ENCODE assay signal across 1 fruit fly cellular context in genomic region chr3R:25880198-25880970, dm6.
A peak's percentile ranks its signal among the peaks of the same experiment; 100 is the strongest.
TF ChIP-seq lines count a peak whose summit lies in the region.

No protein-coding gene starts in this region.

TF ChIP-seq in whole organism, embryonic, 481 proteins besides CTCF, POLR2A, EP300 and RAD21 (continued from another document and continues in another):
- TF ChIP-seq CG3163 (GFP tag; optimal IDR thresholded peaks at IDR 0.05; lab: Kevin White, UChicago) (no peak), Tbp (GFP tag; optimal IDR thresholded peaks at IDR 0.05; lab: Kevin White, UChicago) (no peak), CG32767 (GFP tag; IDR thresholded peaks at IDR 0.05; lab: Robert Waterston, UW) (peak; percentile 67; the same call in 1 of the 2 replicates), mirr (GFP tag; optimal IDR thresholded peaks at IDR 0.05; lab: Kevin White, UChicago) (no peak), Aef1 (GFP tag; IDR thresholded peaks at IDR 0.05; lab: Robert Waterston, UW) (0 out of 3 replicates have a peak, but pooled peaks have one; percentile 29), slp2 (GFP tag; optimal IDR thresholded peaks at IDR 0.05; lab: Kevin White, UChicago) (no peak), phol (tag; optimal IDR thresholded peaks at IDR 0.05; lab: Kevin White, UChicago) (peak; percentile 68), tio (GFP tag; optimal IDR thresholded peaks at IDR 0.05; lab: Kevin White, UChicago) (no peak), NFAT (GFP tag; IDR thresholded peaks at IDR 0.05; lab: Robert Waterston, UW) (no peak), Fer1 (GFP tag; optimal IDR thresholded peaks at IDR 0.05; lab: Kevin White, UChicago) (peak; percentile 49), ham (GFP tag; IDR thresholded peaks at IDR 0.05; lab: Robert Waterston, UW) (no peak), dati (GFP tag; IDR thresholded peaks at IDR 0.05; lab: Robert Waterston, UW) (no peak), HLH54F (GFP tag; optimal IDR thresholded peaks at IDR 0.05; lab: Kevin White, UChicago) (no peak), CG12219 (GFP tag; optimal IDR thresholded peaks at IDR 0.05; lab: Kevin White, UChicago) (no peak), CG13123 (GFP tag; optimal IDR thresholded peaks at IDR 0.05; lab: Kevin White, UChicago) (no peak), Poxn (GFP tag; IDR thresholded peaks at IDR 0.05; lab: Robert Waterston, UW) (no peak), ase (GFP tag; IDR thresholded peaks at IDR 0.05; lab: Robert Waterston, UW) (no peak), row (GFP tag; IDR thresholded peaks at IDR 0.05; lab: Robert Waterston, UW) (peak; percentile 71), Spps (tag; optimal IDR thresholded peaks at IDR 0.05; lab: Kevin White, UChicago) (peak; percentile 39), CG9817 (tag; optimal IDR thresholded peaks at IDR 0.05; lab: Kevin White, UChicago) (peak; percentile 24), Antp (GFP tag; optimal IDR thresholded peaks at IDR 0.05; lab: Kevin White, UChicago) (no peak), unpg (GFP tag; optimal IDR thresholded peaks at IDR 0.05; lab: Kevin White, UChicago) (peak; percentile 55), unc-4 (GFP tag; IDR thresholded peaks at IDR 0.05; lab: Robert Waterston, UW; ENCODE audit: partially characterized antibody) (no peak), Dek (tag; optimal IDR thresholded peaks at IDR 0.05; lab: Kevin White, UChicago) (peak; percentile 23), fd64A (GFP tag; optimal IDR thresholded peaks at IDR 0.05; lab: Kevin White, UChicago) (no peak), eyg (GFP tag; optimal IDR thresholded peaks at IDR 0.05; lab: Kevin White, UChicago) (no peak), corto (GFP tag; optimal IDR thresholded peaks at IDR 0.05; lab: Kevin White, UChicago) (no peak), dpn (GFP tag; optimal IDR thresholded peaks at IDR 0.05; lab: Kevin White, UChicago) (no peak), CG10274 (GFP tag; optimal IDR thresholded peaks at IDR 0.05; lab: Kevin White, UChicago) (no peak), H2.0 (GFP tag; IDR thresholded peaks at IDR 0.05; lab: Robert Waterston, UW) (no peak), twi (tag; optimal IDR thresholded peaks at IDR 0.05; lab: Kevin White, UChicago) (peak; percentile 56), CG17802 (tag; optimal IDR thresholded peaks at IDR 0.05; lab: Kevin White, UChicago) (no peak), nerfin-2 (GFP tag; IDR thresholded peaks at IDR 0.05; lab: Robert Waterston, UW; ENCODE audit: partially characterized antibody) (no peak), gcm2 (GFP tag; optimal IDR thresholded peaks at IDR 0.05; lab: Kevin White, UChicago) (no peak), CG6854 (GFP tag; optimal IDR thresholded peaks at IDR 0.05; lab: Kevin White, UChicago) (peak; percentile 51), CG1233 (GFP tag; optimal IDR thresholded peaks at IDR 0.05; lab: Kevin White, UChicago) (peak; percentile 35), dysf (GFP tag; IDR thresholded peaks at IDR 0.05; lab: Robert Waterston, UW) (peak; percentile 49; the same call in 1 of the 3 replicates), CG18262 (tag; optimal IDR thresholded peaks at IDR 0.05; lab: Kevin White, UChicago) (peak; percentile 82), Ssrp (tag; optimal IDR thresholded peaks at IDR 0.05; lab: Kevin White, UChicago) (peak; percentile 55), ATbp (GFP tag; optimal IDR thresholded peaks at IDR 0.05; lab: Kevin White, UChicago) (peak; percentile 21), az2 (GFP tag; optimal IDR thresholded peaks at IDR 0.05; lab: Kevin White, UChicago) (peak; percentile 3), chm (GFP tag; IDR thresholded peaks at IDR 0.05; lab: Robert Waterston, UW) (peak; percentile 56; the same call in 1 of the 2 replicates), CkIIα-i1 (GFP tag; IDR thresholded peaks at IDR 0.05; lab: Robert Waterston, UW) (no peak), CG1647 (GFP tag; optimal IDR thresholded peaks at IDR 0.05; lab: Kevin White, UChicago) (no peak), esg (GFP tag; conservative IDR thresholded peaks at IDR 0.05; lab: Robert Waterston, UW) (0 out of 2 replicates have a peak, but pooled peaks have one; percentile 20), CG9727 (GFP tag; optimal IDR thresholded peaks at IDR 0.05; lab: Kevin White, UChicago) (peak; percentile 58), Drgx (GFP tag; IDR thresholded peaks at IDR 0.05; lab: Robert Waterston, UW) (no peak; the same call in none of the 2 replicates), hkb (optimal IDR thresholded peaks at IDR 0.05; lab: Kevin White, UChicago) (no peak), hkb (GFP tag; IDR thresholded peaks at IDR 0.05; lab: Robert Waterston, UW) (no peak), CG7271 (tag; optimal IDR thresholded peaks at IDR 0.05; lab: Kevin White, UChicago) (no peak), p53 (GFP tag; optimal IDR thresholded peaks at IDR 0.05; lab: Kevin White, UChicago) (no peak), chif (GFP tag; optimal IDR thresholded peaks at IDR 0.05; lab: Kevin White, UChicago) (peak in 1 of 2 experiments; percentile 5), dmrt11E (tag; optimal IDR thresholded peaks at IDR 0.05; lab: Kevin White, UChicago) (peak; percentile 77), HmgZ (tag; optimal IDR thresholded peaks at IDR 0.05; lab: Kevin White, UChicago) (no peak), ftz-f1 (GFP tag; optimal IDR thresholded peaks at IDR 0.05; lab: Kevin White, UChicago) (no peak), ara (GFP tag; IDR thresholded peaks at IDR 0.05; lab: Robert Waterston, UW) (no peak), luna (GFP tag; optimal IDR thresholded peaks at IDR 0.05; lab: Kevin White, UChicago) (no peak), Scr (GFP tag; IDR thresholded peaks at IDR 0.05; lab: Robert Waterston, UW; ENCODE audit: partially characterized antibody) (no peak), CG15479 (GFP tag; optimal IDR thresholded peaks at IDR 0.05; lab: Kevin White, UChicago) (no peak), CG14441 (GFP tag; IDR thresholded peaks at IDR 0.05; lab: Robert Waterston, UW) (no peak), tna (GFP tag; IDR thresholded peaks at IDR 0.05; lab: Robert Waterston, UW; ENCODE audit: partially characterized antibody) (no peak), Six4 (GFP tag; optimal IDR thresholded peaks at IDR 0.05; lab: Kevin White, UChicago) (no peak), Ptx1 (GFP tag; IDR thresholded peaks at IDR 0.05; lab: Robert Waterston, UW) (0 out of 2 replicates have a peak, but pooled peaks have one; percentile 29), Mad (GFP tag; optimal IDR thresholded peaks at IDR 0.05; lab: Kevin White, UChicago) (no peak), Jarid2 (GFP tag; optimal IDR thresholded peaks at IDR 0.05; lab: Kevin White, UChicago) (peak; percentile 15), CG8359 (GFP tag; optimal IDR thresholded peaks at IDR 0.05; lab: Kevin White, UChicago; ENCODE audit: borderline replicate concordance) (peak; percentile 1), ERR (GFP tag; optimal IDR thresholded peaks at IDR 0.05; lab: Kevin White, UChicago) (no peak), CG3726 (GFP tag; IDR thresholded peaks at IDR 0.05; lab: Robert Waterston, UW) (no peak), bab2 (GFP tag; optimal IDR thresholded peaks at IDR 0.05; lab: Kevin White, UChicago) (peak; percentile 15), CG15514 (GFP tag; optimal IDR thresholded peaks at IDR 0.05; lab: Kevin White, UChicago) (peak; percentile 10), Adf1 (GFP tag; IDR thresholded peaks at IDR 0.05; lab: Robert Waterston, UW) (no peak), CG18619 (GFP tag; optimal IDR thresholded peaks at IDR 0.05; lab: Kevin White, UChicago) (peak; percentile 36), Bgb (GFP tag; IDR thresholded peaks at IDR 0.05; lab: Robert Waterston, UW; ENCODE audit: partially characterized antibody) (no peak), D19A (tag; optimal IDR thresholded peaks at IDR 0.05; lab: Kevin White, UChicago) (peak; percentile 50), sd (tag; optimal IDR thresholded peaks at IDR 0.05; lab: Kevin White, UChicago) (no peak), org-1 (GFP tag; optimal IDR thresholded peaks at IDR 0.05; lab: Kevin White, UChicago) (peak; percentile 23), CG10321 (GFP tag; IDR thresholded peaks at IDR 0.05; lab: Robert Waterston, UW) (no peak), tap (tag; optimal IDR thresholded peaks at IDR 0.05; lab: Kevin White, UChicago) (peak; percentile 45), ttk (GFP tag; IDR thresholded peaks at IDR 0.05; lab: Robert Waterston, UW) (0 out of 2 replicates have a peak, but pooled peaks have one; percentile 5), Abd-B (GFP tag; optimal IDR thresholded peaks at IDR 0.05; lab: Kevin White, UChicago) (peak; percentile 33), CG2120 (GFP tag; optimal IDR thresholded peaks at IDR 0.05; lab: Kevin White, UChicago) (peak; percentile 51), CG8281 (tag; optimal IDR thresholded peaks at IDR 0.05; lab: Kevin White, UChicago) (no peak), CG2202 (tag; optimal IDR thresholded peaks at IDR 0.05; lab: Kevin White, UChicago) (no peak), CG10979 (tag; optimal IDR thresholded peaks at IDR 0.05; lab: Kevin White, UChicago) (peak; percentile 70), tx (GFP tag; optimal IDR thresholded peaks at IDR 0.05; lab: Kevin White, UChicago) (no peak), CG12942 (GFP tag; optimal IDR thresholded peaks at IDR 0.05; lab: Kevin White, UChicago) (no peak), CG17912 (GFP tag; optimal IDR thresholded peaks at IDR 0.05; lab: Kevin White, UChicago) (no peak), Fer2 (tag; optimal IDR thresholded peaks at IDR 0.05; lab: Kevin White, UChicago) (no peak), yki (optimal IDR thresholded peaks at IDR 0.05; lab: Kevin White, UChicago) (peak; percentile 13), CG10462 (GFP tag; optimal IDR thresholded peaks at IDR 0.05; lab: Kevin White, UChicago) (no peak), CG9437 (GFP tag; optimal IDR thresholded peaks at IDR 0.05; lab: Kevin White, UChicago) (peak; percentile 47), CG4328 (GFP tag; optimal IDR thresholded peaks at IDR 0.05; lab: Kevin White, UChicago) (no peak), cad (GFP tag; optimal IDR thresholded peaks at IDR 0.05; lab: Kevin White, UChicago) (no peak), vfl (GFP tag; optimal IDR thresholded peaks at IDR 0.05; lab: Kevin White, UChicago) (no peak), CG12155 (GFP tag; optimal IDR thresholded peaks at IDR 0.05; lab: Kevin White, UChicago) (peak; percentile 11), ab (GFP tag; optimal IDR thresholded peaks at IDR 0.05; lab: Kevin White, UChicago) (no peak), CG43689 (GFP tag; IDR thresholded peaks at IDR 0.05; lab: Robert Waterston, UW) (no peak), da (GFP tag; optimal IDR thresholded peaks at IDR 0.05; lab: Kevin White, UChicago) (no peak), bigmax (GFP tag; optimal IDR thresholded peaks at IDR 0.05; lab: Kevin White, UChicago) (no peak), zen2 (GFP tag; IDR thresholded peaks at IDR 0.05; lab: Robert Waterston, UW; ENCODE audit: partially characterized antibody) (no peak), cg (GFP tag; optimal IDR thresholded peaks at IDR 0.05; lab: Kevin White, UChicago) (peak; percentile 83), CG3838 (GFP tag; optimal IDR thresholded peaks at IDR 0.05; lab: Kevin White, UChicago) (no peak), CG1603 (tag; optimal IDR thresholded peaks at IDR 0.05; lab: Kevin White, UChicago) (peak; percentile 15), lov (optimal IDR thresholded peaks at IDR 0.05; lab: Kevin White, UChicago) (no peak), lov (GFP tag; IDR thresholded peaks at IDR 0.05; lab: Robert Waterston, UW) (no peak), Fer3 (tag; optimal IDR thresholded peaks at IDR 0.05; lab: Kevin White, UChicago) (peak; percentile 32), Taf1 (GFP tag; IDR thresholded peaks at IDR 0.05; lab: Robert Waterston, UW) (no peak), sisA (GFP tag; IDR thresholded peaks at IDR 0.05; lab: Robert Waterston, UW) (peak; percentile 30; the same call in 1 of the 2 replicates), dm (GFP tag; optimal IDR thresholded peaks at IDR 0.05; lab: Kevin White, UChicago) (peak; percentile 33), CG30020 (tag; optimal IDR thresholded peaks at IDR 0.05; lab: Kevin White, UChicago) (no peak), NK7.1 (GFP tag; optimal IDR thresholded peaks at IDR 0.05; lab: Kevin White, UChicago) (no peak), lab (GFP tag; optimal IDR thresholded peaks at IDR 0.05; lab: Kevin White, UChicago) (peak; percentile 72), CG11723 (GFP tag; optimal IDR thresholded peaks at IDR 0.05; lab: Kevin White, UChicago) (no peak), CG2875 (GFP tag; optimal IDR thresholded peaks at IDR 0.05; lab: Kevin White, UChicago) (no peak), chn (GFP tag; optimal IDR thresholded peaks at IDR 0.05; lab: Kevin White, UChicago) (peak; percentile 28), Blimp-1 (GFP tag; optimal IDR thresholded peaks at IDR 0.05; lab: Kevin White, UChicago) (peak; percentile 65), CG5180 (GFP tag; optimal IDR thresholded peaks at IDR 0.05; lab: Kevin White, UChicago) (peak; percentile 1), CG34224 (GFP tag; IDR thresholded peaks at IDR 0.05; lab: Robert Waterston, UW; ENCODE audit: partially characterized antibody) (no peak), CG13624 (GFP tag; optimal IDR thresholded peaks at IDR 0.05; lab: Kevin White, UChicago) (no peak), B-H2 (GFP tag; optimal IDR thresholded peaks at IDR 0.05; lab: Kevin White, UChicago) (no peak), CG17328 (GFP tag; IDR thresholded peaks at IDR 0.05; lab: Robert Waterston, UW) (peak; percentile 51), scrt (GFP tag; optimal IDR thresholded peaks at IDR 0.05; lab: Kevin White, UChicago) (no peak), Doc3 (GFP tag; IDR thresholded peaks at IDR 0.05; lab: Robert Waterston, UW; ENCODE audit: partially characterized antibody) (no peak), klu (GFP tag; IDR thresholded peaks at IDR 0.05; lab: Robert Waterston, UW) (0 out of 2 replicates have a peak, but pooled peaks have one; percentile 37), wor (GFP tag; IDR thresholded peaks at IDR 0.05; lab: Robert Waterston, UW) (0 out of 2 replicates have a peak, but pooled peaks have one; percentile 17), CG2889 (GFP tag; IDR thresholded peaks at IDR 0.05; lab: Robert Waterston, UW) (no peak), CG4854 (GFP tag; optimal IDR thresholded peaks at IDR 0.05; lab: Kevin White, UChicago) (no peak), CG6175 (GFP tag; IDR thresholded peaks at IDR 0.05; lab: Robert Waterston, UW) (no peak), CG32772 (GFP tag; IDR thresholded peaks at IDR 0.05; lab: Robert Waterston, UW) (no peak), Lpt (GFP tag; optimal IDR thresholded peaks at IDR 0.05; lab: Kevin White, UChicago) (no peak), salm (tag; optimal IDR thresholded peaks at IDR 0.05; lab: Kevin White, UChicago) (peak; percentile 37), CG16813 (GFP tag; IDR thresholded peaks at IDR 0.05; lab: Robert Waterston, UW; ENCODE audit: partially characterized antibody) (no peak), CG7963 (GFP tag; IDR thresholded peaks at IDR 0.05; lab: Robert Waterston, UW; ENCODE audit: partially characterized antibody) (no peak), Gsc (GFP tag; IDR thresholded peaks at IDR 0.05; lab: Robert Waterston, UW) (no peak)
